Worm (Caenorhabditis elegans): Measurements from ENCODE around the gene pepm-1.

Gene pepm-1

ce11 chrV:14317204-14317603 is 11.7 kb upstream of the pepm-1 start:
- no peak for TF ChIP-seq ztf-23 (GFP tag; IDR thresholded peaks at IDR 0.05)
- no peak for TF ChIP-seq tab-1 (GFP tag; IDR thresholded peaks at IDR 0.05)
- TF ChIP-seq ref-1 (GFP tag; conservative IDR thresholded peaks at IDR 0.05), result no peak
- no peak for TF ChIP-seq flt-1 (GFP tag; IDR thresholded peaks at IDR 0.05)
- TF ChIP-seq T22C8.4 (GFP tag; IDR thresholded peaks at IDR 0.05), result no peak
- TF ChIP-seq cog-1 (tag; optimal IDR thresholded peaks at IDR 0.05), result no peak
- TF ChIP-seq ztf-29 (GFP tag; IDR thresholded peaks at IDR 0.05), result no peak
- TF ChIP-seq klf-2 (GFP tag; conservative IDR thresholded peaks at IDR 0.05), result no peak
- TF ChIP-seq med-1 (GFP tag; optimal IDR thresholded peaks at IDR 0.05; ENCODE audit: insufficient read depth), result no peak

- TF ChIP-seq cog-1 (tag; optimal IDR thresholded peaks at IDR 0.05) (no peak), tab-1 (GFP tag; IDR thresholded peaks at IDR 0.05) (no peak), flt-1 (GFP tag; IDR thresholded peaks at IDR 0.05) (no peak), ref-1 (GFP tag; conservative IDR thresholded peaks at IDR 0.05) (no peak), med-1 (GFP tag; optimal IDR thresholded peaks at IDR 0.05; ENCODE audit: insufficient read depth) (no peak), ztf-23 (GFP tag; IDR thresholded peaks at IDR 0.05) (no peak), T22C8.4 (GFP tag; IDR thresholded peaks at IDR 0.05) (no peak), klf-2 (GFP tag; conservative IDR thresholded peaks at IDR 0.05) (no peak), ztf-29 (GFP tag; IDR thresholded peaks at IDR 0.05) (no peak)
Measured at ce11 chrV:14317621-14318020, 11.3 kb upstream of the pepm-1 start.

DNA sequence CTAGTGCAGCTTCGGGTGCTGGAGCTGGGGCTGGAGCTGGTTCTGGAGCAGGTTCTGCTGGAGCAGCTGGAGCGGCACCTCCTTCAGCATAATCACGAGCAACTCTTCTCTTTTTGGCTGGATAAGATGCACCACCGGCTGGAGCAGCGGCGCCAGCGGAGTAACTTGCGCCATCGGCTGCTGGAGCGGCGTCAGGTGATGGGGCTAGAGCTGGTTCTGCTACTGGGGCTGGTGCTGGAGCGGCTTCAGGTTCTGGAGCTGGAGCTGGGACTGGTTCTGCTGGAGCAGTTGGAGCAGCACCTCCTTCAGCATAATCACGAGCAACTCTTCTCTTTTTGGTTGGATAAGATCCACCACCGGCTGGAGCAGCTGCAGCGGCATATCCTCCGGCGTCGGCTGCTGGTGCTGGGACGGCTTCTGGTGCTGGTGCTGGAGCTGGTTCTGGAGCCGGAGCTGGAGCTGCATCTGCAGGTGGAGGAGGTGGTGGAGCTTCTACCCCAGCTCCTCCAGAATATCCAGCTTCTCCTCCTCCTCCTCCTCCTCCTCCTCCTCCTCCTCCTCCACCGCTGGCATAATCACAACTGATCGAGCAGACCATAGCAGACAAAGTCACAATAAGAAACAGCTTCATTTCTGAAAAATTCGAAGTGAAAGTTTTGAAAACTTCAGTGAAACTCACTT is 9.7 kb upstream of the pepm-1 start, which contains the start of gene F47B8.13:
F47B8.13 (minus strand) TSS at position 631 of the 681 bp plus-strand sequence.
- TF ChIP-seq flt-1 (GFP tag; IDR thresholded peaks at IDR 0.05), result no peak
- TF ChIP-seq med-1 (GFP tag; optimal IDR thresholded peaks at IDR 0.05; ENCODE audit: insufficient read depth), result no peak
- TF ChIP-seq klf-2 (GFP tag; conservative IDR thresholded peaks at IDR 0.05), result no peak
- no peak for TF ChIP-seq ztf-29 (GFP tag; IDR thresholded peaks at IDR 0.05)
- TF ChIP-seq T22C8.4 (GFP tag; IDR thresholded peaks at IDR 0.05), result no peak
- no peak for TF ChIP-seq ref-1 (GFP tag; conservative IDR thresholded peaks at IDR 0.05)
- no peak for TF ChIP-seq tab-1 (GFP tag; IDR thresholded peaks at IDR 0.05)
- TF ChIP-seq ztf-23 (GFP tag; IDR thresholded peaks at IDR 0.05), result no peak
- no peak for TF ChIP-seq cog-1 (tag; optimal IDR thresholded peaks at IDR 0.05)

DNA sequence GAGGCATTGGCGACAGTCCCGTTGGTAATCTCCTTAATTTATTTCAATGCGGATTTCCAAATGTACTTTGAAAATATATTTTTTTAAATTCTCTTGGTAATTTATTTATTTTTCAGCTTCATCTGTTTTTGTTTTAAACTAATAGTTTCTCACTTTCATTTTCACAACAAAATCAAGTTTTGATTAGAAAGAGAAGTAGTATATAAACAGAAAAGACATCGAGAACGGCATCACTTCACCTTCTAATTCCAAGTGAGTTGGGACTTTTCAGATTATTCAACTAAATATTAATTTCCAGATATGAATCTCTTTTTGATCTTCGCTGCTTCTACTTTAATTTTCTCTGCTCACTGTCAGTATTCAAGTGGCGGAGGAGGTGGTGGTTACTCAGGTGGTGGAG is 8.7 kb upstream of the pepm-1 start, which contains the start of gene F47B8.14:
F47B8.14 (plus strand) TSS at position 301 of the 400 bp plus-strand sequence.
- TF ChIP-seq klf-2 (GFP tag; conservative IDR thresholded peaks at IDR 0.05) (no peak), med-1 (GFP tag; optimal IDR thresholded peaks at IDR 0.05; ENCODE audit: insufficient read depth) (no peak), tab-1 (GFP tag; IDR thresholded peaks at IDR 0.05) (no peak), ztf-23 (GFP tag; IDR thresholded peaks at IDR 0.05) (no peak), flt-1 (GFP tag; IDR thresholded peaks at IDR 0.05) (no peak), T22C8.4 (GFP tag; IDR thresholded peaks at IDR 0.05) (no peak), ref-1 (GFP tag; conservative IDR thresholded peaks at IDR 0.05) (no peak), ztf-29 (GFP tag; IDR thresholded peaks at IDR 0.05) (no peak), cog-1 (tag; optimal IDR thresholded peaks at IDR 0.05) (no peak)

- TF ChIP-seq med-1 (GFP tag; optimal IDR thresholded peaks at IDR 0.05; ENCODE audit: insufficient read depth), result no peak
- no peak for TF ChIP-seq ref-1 (GFP tag; conservative IDR thresholded peaks at IDR 0.05)
- TF ChIP-seq T22C8.4 (GFP tag; IDR thresholded peaks at IDR 0.05), result no peak
- no peak for TF ChIP-seq klf-2 (GFP tag; conservative IDR thresholded peaks at IDR 0.05)
- TF ChIP-seq cog-1 (tag; optimal IDR thresholded peaks at IDR 0.05), result no peak
- no peak for TF ChIP-seq tab-1 (GFP tag; IDR thresholded peaks at IDR 0.05)
- no peak for TF ChIP-seq flt-1 (GFP tag; IDR thresholded peaks at IDR 0.05)
- no peak for TF ChIP-seq ztf-29 (GFP tag; IDR thresholded peaks at IDR 0.05)
- no peak for TF ChIP-seq ztf-23 (GFP tag; IDR thresholded peaks at IDR 0.05)
Measured at ce11 chrV:14320730-14321319, 8.1 kb upstream of the pepm-1 start.

DNA sequence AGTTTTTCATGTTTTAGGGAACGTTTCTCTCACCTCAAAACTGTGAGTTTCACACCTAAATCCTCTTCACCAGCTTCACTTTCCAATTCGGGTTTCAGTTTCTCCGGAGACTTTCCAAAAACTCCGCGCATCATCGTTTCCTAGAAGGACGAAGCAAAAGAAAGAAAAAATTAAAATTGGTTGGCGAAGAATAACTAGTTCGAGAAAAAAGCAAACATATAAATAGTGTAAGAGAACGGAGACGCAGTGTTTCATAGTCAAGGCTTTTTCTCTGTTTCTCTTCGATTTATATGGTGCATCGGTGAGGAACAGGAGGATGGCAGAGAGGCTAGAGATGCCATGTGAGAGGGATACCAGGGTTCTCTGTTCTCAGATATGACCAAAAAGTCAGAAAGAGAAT is 6.2 kb upstream of the pepm-1 start, which contains the start of gene F47B8.3:
F47B8.3 (minus strand) TSS at position 261 of the 400 bp plus-strand sequence.
- TF ChIP-seq ztf-29 (GFP tag; IDR thresholded peaks at IDR 0.05) (no peak), T22C8.4 (GFP tag; IDR thresholded peaks at IDR 0.05) (no peak), flt-1 (GFP tag; IDR thresholded peaks at IDR 0.05) (no peak), ztf-23 (GFP tag; IDR thresholded peaks at IDR 0.05) (no peak), tab-1 (GFP tag; IDR thresholded peaks at IDR 0.05) (no peak), cog-1 (tag; optimal IDR thresholded peaks at IDR 0.05) (no peak), klf-2 (GFP tag; conservative IDR thresholded peaks at IDR 0.05) (no peak), med-1 (GFP tag; optimal IDR thresholded peaks at IDR 0.05; ENCODE audit: insufficient read depth) (no peak), ref-1 (GFP tag; conservative IDR thresholded peaks at IDR 0.05) (no peak)

DNA sequence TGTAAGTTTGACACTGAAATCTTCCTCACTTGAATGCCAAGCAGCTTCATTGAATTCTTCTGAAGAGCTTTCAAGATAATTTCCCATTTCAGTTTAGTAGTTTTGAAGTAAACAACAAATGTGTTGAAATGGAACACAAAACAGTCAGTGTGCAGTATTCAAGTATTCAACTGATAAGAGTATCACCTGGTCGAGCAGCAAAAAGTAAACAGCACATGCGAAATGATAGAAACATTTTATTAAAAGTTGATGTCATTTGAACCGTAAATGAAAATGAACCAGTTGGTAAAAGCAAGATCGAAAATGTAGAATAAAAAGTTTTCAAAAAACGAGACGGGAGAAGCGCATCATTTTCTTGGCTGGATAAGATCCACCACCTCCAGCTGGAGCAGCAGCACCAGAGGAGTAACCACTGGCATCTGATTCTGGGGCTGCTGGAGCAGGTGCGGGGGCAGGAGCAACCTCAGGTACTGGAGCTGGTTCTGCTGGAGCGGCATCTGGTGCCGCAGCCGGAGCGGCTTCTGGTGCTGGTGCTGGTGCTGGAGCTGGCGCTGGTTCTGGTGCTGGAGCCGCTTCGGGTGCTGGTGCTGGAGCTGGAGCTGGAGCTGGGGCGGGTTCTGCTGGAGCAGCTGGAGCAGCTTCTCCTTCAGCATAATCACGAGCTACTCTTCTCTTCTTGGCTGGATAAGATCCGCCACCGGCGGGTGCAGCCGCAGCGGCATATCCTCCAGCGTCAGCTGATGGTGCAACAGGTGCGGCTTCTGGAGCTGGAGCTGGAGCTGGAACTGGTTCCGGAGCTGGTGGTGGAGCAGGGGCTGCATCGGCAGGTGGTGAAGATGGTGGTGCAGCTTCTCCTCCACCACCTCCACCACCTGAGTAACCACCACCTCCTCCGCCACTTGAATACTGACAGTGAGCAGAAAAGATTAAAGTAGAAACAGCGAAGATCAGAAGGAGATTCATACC is 4.1 kb upstream of the pepm-1 start, which contains the start of the genes F47B8.4 and F47B8.18:
F47B8.4 (minus strand) TSS at position 172 of the 966 bp plus-strand sequence.
F47B8.18 (minus strand) TSS at position 963 of the 966 bp plus-strand sequence.
- TF ChIP-seq T22C8.4 (GFP tag; IDR thresholded peaks at IDR 0.05), result no peak
- TF ChIP-seq ztf-29 (GFP tag; IDR thresholded peaks at IDR 0.05), result no peak
- TF ChIP-seq klf-2 (GFP tag; conservative IDR thresholded peaks at IDR 0.05), result no peak
- no peak for TF ChIP-seq med-1 (GFP tag; optimal IDR thresholded peaks at IDR 0.05; ENCODE audit: insufficient read depth)
- no peak for TF ChIP-seq ref-1 (GFP tag; conservative IDR thresholded peaks at IDR 0.05)
- TF ChIP-seq tab-1 (GFP tag; IDR thresholded peaks at IDR 0.05), result no peak
- TF ChIP-seq flt-1 (GFP tag; IDR thresholded peaks at IDR 0.05), result no peak
- no peak for TF ChIP-seq cog-1 (tag; optimal IDR thresholded peaks at IDR 0.05)
- no peak for TF ChIP-seq ztf-23 (GFP tag; IDR thresholded peaks at IDR 0.05)

ce11 chrV:14327776-14328175 is 1.1 kb upstream of the pepm-1 start, which contains the start of gene F47B8.5:
F47B8.5 (minus strand) TSS chrV:14327876.
- TF ChIP-seq tab-1 (GFP tag; IDR thresholded peaks at IDR 0.05), result no peak
- TF ChIP-seq ztf-23 (GFP tag; IDR thresholded peaks at IDR 0.05), result no peak
- no peak for TF ChIP-seq klf-2 (GFP tag; conservative IDR thresholded peaks at IDR 0.05)
- TF ChIP-seq med-1 (GFP tag; optimal IDR thresholded peaks at IDR 0.05; ENCODE audit: insufficient read depth), result no peak
- TF ChIP-seq T22C8.4 (GFP tag; IDR thresholded peaks at IDR 0.05), result no peak
- no peak for TF ChIP-seq ztf-29 (GFP tag; IDR thresholded peaks at IDR 0.05)
- TF ChIP-seq cog-1 (tag; optimal IDR thresholded peaks at IDR 0.05), result no peak
- TF ChIP-seq flt-1 (GFP tag; IDR thresholded peaks at IDR 0.05), result no peak
- no peak for TF ChIP-seq ref-1 (GFP tag; conservative IDR thresholded peaks at IDR 0.05)
